Worm (Caenorhabditis elegans) whole organism, L4 larva: ENCODE results near the gene clec-83.
A peak's percentile ranks its signal among the peaks of the same experiment; 100 is the strongest.

Experiments
- F26F4.8 ChIP-seq: fragments of 200-800 bp; sonication (Bioruptor generic); conservative IDR thresholded peaks from 2 replicates; pipeline ENCODE4 v1.3.6; 2022; ENCODE audit warnings: missing genetic modification characterization, missing compliant biosample characterization
- F44E2.7 ChIP-seq: fragments of 200-800 bp; sonication (Bioruptor generic); IDR thresholded peaks from 2 replicates; pipeline ENCODE4 v2.1.2; 2022; ENCODE audit warnings: missing genetic modification characterization, missing compliant biosample characterization
- T26A8.4 ChIP-seq: fragments of 200-800 bp; sonication (Bioruptor generic); IDR thresholded peaks from 2 replicates; pipeline ENCODE4 v1.3.6; 2022; ENCODE audit warnings: missing genetic modification characterization, missing compliant biosample characterization
- Y105C5A.15 ChIP-seq: fragments of 200-800 bp; sonication (Bioruptor generic); IDR thresholded peaks from 2 replicates; pipeline ENCODE4 v1.3.6; 2022; ENCODE audit warnings: missing genetic modification characterization, missing compliant biosample characterization
- ZK337.2 ChIP-seq: fragments of 200-800 bp; sonication (Bioruptor generic); IDR thresholded peaks from 2 replicates; pipeline ENCODE4 v1.3.6; 2022; ENCODE audit warnings: missing genetic modification reagents, missing genetic modification characterization, missing compliant biosample characterization
- ZK546.5 ChIP-seq, 2 experiments: sonication (generic microtip); optimal IDR thresholded peaks; 2 replicates each; lab custom pipeline; 2017; ENCODE audit warnings: missing biosample characterization in 2 of 2, missing genetic modification characterization in 2 of 2
- aha-1 ChIP-seq: fragments of 150-350 bp; peaks from one replicate; lab custom pipeline; 2014; ENCODE audit warnings: missing biosample characterization, missing genetic modification characterization
- arid-1 ChIP-seq: fragments of 200-800 bp; sonication (Bioruptor generic); conservative IDR thresholded peaks from 2 replicates; pipeline ENCODE4 v1.3.6; 2022; ENCODE audit warnings: missing genetic modification reagents, missing genetic modification characterization, missing compliant biosample characterization
- ceh-28 ChIP-seq: fragments of 150-350 bp; optimal IDR thresholded peaks from 2 replicates; lab custom pipeline; 2014; ENCODE audit warnings: missing biosample characterization, missing genetic modification reagents, missing genetic modification characterization
- ces-1 ChIP-seq: fragments of 150-350 bp; sonication (generic microtip); optimal IDR thresholded peaks from 4 replicates; lab custom pipeline; 2014; ENCODE audit warnings: missing biosample characterization, missing genetic modification reagents, missing genetic modification characterization
- cey-2 ChIP-seq: sonication (generic microtip); optimal IDR thresholded peaks from 3 replicates; lab custom pipeline; 2017; ENCODE audit warnings: missing genetic modification characterization, mild to moderate bottlenecking, missing compliant biosample characterization, antibody characterized with exemption, borderline replicate concordance; ENCODE audit not compliant: insufficient read depth
- ctbp-1 ChIP-seq: fragments of 200-800 bp; sonication (Bioruptor generic); IDR thresholded peaks from 2 replicates; pipeline ENCODE4 v1.3.6; 2022; ENCODE audit warnings: missing genetic modification reagents, missing genetic modification characterization, missing compliant biosample characterization
- daf-12 ChIP-seq: fragments of 150-350 bp; optimal IDR thresholded peaks from 2 replicates; lab custom pipeline; 2014; ENCODE audit warnings: missing biosample characterization, missing genetic modification reagents, missing genetic modification characterization
- daf-16 ChIP-seq, 3 experiments: sonication (generic microtip); optimal IDR thresholded peaks; 2 replicates each; lab custom pipeline; 2016 to 2017; ENCODE audit warnings: missing genetic modification characterization in 3 of 3, missing genetic modification reagents in 3 of 3, mild to moderate bottlenecking in 2 of 3, missing compliant biosample characterization in 2 of 3, missing biosample characterization in 1 of 3, moderate library complexity in 1 of 3
- dmd-6 ChIP-seq: fragments of 200-800 bp; sonication (Bioruptor generic); IDR thresholded peaks from 2 replicates; pipeline ENCODE4 v1.3.6; 2022; ENCODE audit warnings: missing genetic modification reagents, missing genetic modification characterization, missing compliant biosample characterization
- dmd-9 ChIP-seq: fragments of 200-800 bp; sonication (Bioruptor generic); IDR thresholded peaks from 2 replicates; pipeline ENCODE4 v1.3.6; 2022; ENCODE audit warnings: missing genetic modification reagents, missing genetic modification characterization, missing compliant biosample characterization
- dpl-1 ChIP-seq: fragments of 150-350 bp; optimal IDR thresholded peaks from 2 replicates; lab custom pipeline; 2014; ENCODE audit warnings: missing biosample characterization, missing genetic modification reagents, missing genetic modification characterization
- dve-1 ChIP-seq: sonication (generic microtip); optimal IDR thresholded peaks from 2 replicates; lab custom pipeline; 2017; ENCODE audit warnings: antibody characterized with exemption, mild to moderate bottlenecking, missing genetic modification characterization, missing compliant biosample characterization; ENCODE audit not compliant: insufficient read depth
- egl-43 ChIP-seq: fragments of 200-800 bp; sonication (Bioruptor generic); IDR thresholded peaks from 2 replicates; pipeline ENCODE4 v1.3.6; 2022; ENCODE audit warnings: missing genetic modification reagents, missing genetic modification characterization, missing compliant biosample characterization
- gei-8 ChIP-seq: fragments of 200-800 bp; sonication (Bioruptor generic); optimal IDR thresholded peaks from 2 replicates; lab custom pipeline; 2018; ENCODE audit warnings: mild to moderate bottlenecking, missing genetic modification characterization, missing compliant biosample characterization
- hlh-11 ChIP-seq: fragments of 200-800 bp; sonication (Bioruptor generic); optimal IDR thresholded peaks from 2 replicates; lab custom pipeline; 2018; ENCODE audit warnings: mild to moderate bottlenecking, missing genetic modification characterization, missing compliant biosample characterization
- hlh-30 ChIP-seq: sonication (generic microtip); optimal IDR thresholded peaks from 2 replicates; lab custom pipeline; 2017; ENCODE audit warnings: antibody characterized with exemption, mild to moderate bottlenecking, missing genetic modification characterization, missing compliant biosample characterization; ENCODE audit not compliant: insufficient read depth
- hmg-1.1 ChIP-seq: fragments of 200-800 bp; sonication (Bioruptor generic); IDR thresholded peaks from 2 replicates; pipeline ENCODE4 v1.3.6; 2022; ENCODE audit warnings: missing genetic modification reagents, missing genetic modification characterization, missing compliant biosample characterization
- lim-7 ChIP-seq: fragments of 200-800 bp; sonication (Bioruptor generic); IDR thresholded peaks from 2 replicates; pipeline ENCODE4 v1.3.6; 2022; ENCODE audit warnings: missing genetic modification characterization, missing compliant biosample characterization
- lin-29 ChIP-seq: fragments of 200-800 bp; sonication (Bioruptor generic); IDR thresholded peaks from 2 replicates; pipeline ENCODE4 v1.3.6; 2022; ENCODE audit warnings: missing genetic modification reagents, missing genetic modification characterization, missing compliant biosample characterization
- lin-38 ChIP-seq: fragments of 200-800 bp; sonication (Bioruptor generic); IDR thresholded peaks from 2 replicates; pipeline ENCODE4 v1.3.6; 2022; ENCODE audit warnings: missing genetic modification reagents, missing genetic modification characterization, missing compliant biosample characterization
- lin-39 ChIP-seq: fragments of 150-350 bp; optimal IDR thresholded peaks from 2 replicates; lab custom pipeline; 2014; ENCODE audit warnings: missing biosample characterization, missing genetic modification reagents, missing genetic modification characterization
- lir-3 ChIP-seq: sonication (generic microtip); optimal IDR thresholded peaks from 2 replicates; lab custom pipeline; 2016; ENCODE audit warnings: mild to moderate bottlenecking, missing genetic modification characterization, missing compliant biosample characterization
- mdt-29 ChIP-seq: fragments of 200-800 bp; sonication (Bioruptor generic); IDR thresholded peaks from 2 replicates; pipeline ENCODE4 v1.3.6; 2022; ENCODE audit warnings: missing genetic modification reagents, missing genetic modification characterization, missing compliant biosample characterization
- mxl-3 ChIP-seq: fragments of 200-800 bp; sonication (Bioruptor generic); optimal IDR thresholded peaks from 2 replicates; lab custom pipeline; 2018; ENCODE audit warnings: mild to moderate bottlenecking, missing genetic modification characterization, missing compliant biosample characterization
- nhr-28 ChIP-seq: fragments of 150-350 bp; optimal IDR thresholded peaks from 2 replicates; lab custom pipeline; 2014; ENCODE audit warnings: missing biosample characterization, missing genetic modification characterization
- nhr-6 ChIP-seq: fragments of 150-350 bp; optimal IDR thresholded peaks from 2 replicates; lab custom pipeline; 2014; ENCODE audit warnings: missing biosample characterization, missing genetic modification characterization
- php-3 ChIP-seq: fragments of 200-800 bp; sonication (Bioruptor generic); IDR thresholded peaks from 2 replicates; pipeline ENCODE4 v1.3.6; 2022; ENCODE audit warnings: missing genetic modification reagents, missing genetic modification characterization, missing compliant biosample characterization
- pqm-1 ChIP-seq: sonication (generic microtip); optimal IDR thresholded peaks from 2 replicates; lab custom pipeline; 2017; ENCODE audit warnings: missing biosample characterization, missing genetic modification characterization
- rbr-2 ChIP-seq: sonication (generic microtip); optimal IDR thresholded peaks from 2 replicates; lab custom pipeline; 2016; ENCODE audit warnings: missing genotype, missing genetic modification characterization, missing compliant biosample characterization
- saeg-2 ChIP-seq: fragments of 200-800 bp; sonication (Bioruptor generic); IDR thresholded peaks from 2 replicates; pipeline ENCODE4 v1.3.6; 2022; ENCODE audit warnings: missing genetic modification reagents, missing genetic modification characterization, missing compliant biosample characterization
- sdz-12 ChIP-seq: fragments of 200-800 bp; sonication (Bioruptor generic); optimal IDR thresholded peaks from 2 replicates; lab custom pipeline; 2018; ENCODE audit warnings: mild to moderate bottlenecking, missing genetic modification characterization, missing compliant biosample characterization
- set-16 ChIP-seq: fragments of 200-800 bp; sonication (Bioruptor generic); IDR thresholded peaks from 2 replicates; pipeline ENCODE4 v1.3.6; 2022; ENCODE audit warnings: missing genetic modification reagents, missing genetic modification characterization, missing compliant biosample characterization
- snpc-1.2 ChIP-seq: fragments of 200-800 bp; sonication (Bioruptor generic); IDR thresholded peaks from 2 replicates; pipeline ENCODE4 v1.3.6; 2022; ENCODE audit warnings: missing genetic modification reagents, missing genetic modification characterization, missing compliant biosample characterization
- snpc-4 ChIP-seq: fragments of 150-350 bp; optimal IDR thresholded peaks from 2 replicates; lab custom pipeline; 2014; ENCODE audit warnings: missing biosample characterization, missing genetic modification characterization
- spr-1 ChIP-seq: sonication (generic microtip); optimal IDR thresholded peaks from 2 replicates; lab custom pipeline; 2016; ENCODE audit warnings: mild to moderate bottlenecking, missing genetic modification characterization, missing compliant biosample characterization
- unc-130 ChIP-seq: sonication (generic microtip); optimal IDR thresholded peaks from 2 replicates; lab custom pipeline; 2016; ENCODE audit warnings: missing genetic modification reagents, missing genetic modification characterization, missing compliant biosample characterization
- unc-62 ChIP-seq, 3 experiments: fragments of 150-350 bp in 1 of 3; sonication (generic microtip); optimal IDR thresholded peaks in 2 of 3; peaks in 1 of 3; 1 replicate in 1 of 3; 2 replicates in 2 of 3; lab custom pipeline; 2014 to 2017; ENCODE audit warnings: missing biosample characterization in 3 of 3, missing genetic modification characterization in 3 of 3, missing genetic modification reagents in 3 of 3, missing genotype in 1 of 3
- zfp-3 ChIP-seq: fragments of 200-800 bp; sonication (Bioruptor generic); conservative IDR thresholded peaks from 2 replicates; pipeline ENCODE4 v1.3.6; 2022; ENCODE audit warnings: missing genetic modification reagents, missing genetic modification characterization, missing compliant biosample characterization
- ztf-7 ChIP-seq: fragments of 150-350 bp; optimal IDR thresholded peaks from 2 replicates; lab custom pipeline; 2014; ENCODE audit warnings: missing biosample characterization, missing genetic modification characterization

The clec-83 gene

DNA sequence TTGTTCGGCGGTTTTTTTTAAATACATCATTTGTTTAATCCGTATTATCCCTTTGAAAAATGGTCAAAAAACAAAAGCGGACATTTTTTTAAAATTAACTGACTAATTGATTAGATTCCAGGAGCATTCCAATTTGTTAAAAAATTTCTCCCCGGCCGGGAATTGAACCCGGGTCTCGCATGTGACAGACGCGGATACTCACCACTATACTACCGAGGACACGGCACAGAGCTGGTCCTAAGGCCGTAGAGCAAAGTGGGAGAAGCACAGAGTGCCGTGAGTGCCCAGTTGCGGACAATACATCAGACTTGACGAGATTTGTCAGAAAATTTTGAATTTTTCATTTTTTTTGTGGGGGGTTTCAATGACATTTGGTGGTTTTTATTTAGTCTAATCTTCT is 40.3 kb downstream of the clec-83 start (continued):
- TF ChIP-seq hlh-30 (tag; lab: Kevin White, UChicago) (peak; percentile 81), dmd-9 (GFP tag; lab: Robert Waterston, UW) (0 out of 2 replicates have a peak, but pooled peaks have one; percentile 23), snpc-4 (tag; lab: Kevin White, UChicago) (no peak), mxl-3 (peak; percentile 17), ZK337.2 (GFP tag; lab: Robert Waterston, UW) (no peak), mdt-29 (GFP tag; lab: Robert Waterston, UW) (peak; percentile 66), gei-8 (GFP tag; lab: Kevin White, UChicago) (peak; percentile 44), sdz-12 (GFP tag; lab: Kevin White, UChicago) (no peak), lim-7 (GFP tag; lab: Robert Waterston, UW) (peak; percentile 78), spr-1 (tag; lab: Kevin White, UChicago) (peak; percentile 26), egl-43 (GFP tag; lab: Robert Waterston, UW) (peak; percentile 91), ZK546.5 (tag; optimal IDR thresholded peaks at IDR 0.05; lab: Kevin White, UChicago) (no peak), saeg-2 (GFP tag; lab: Robert Waterston, UW) (peak; percentile 61; the same call in 1 of the 2 replicates), dve-1 (peak; percentile 66), ceh-28 (tag; lab: Kevin White, UChicago) (no peak), ctbp-1 (0 out of 2 replicates have a peak, but pooled peaks have one; percentile 33), F44E2.7 (GFP tag; lab: Robert Waterston, UW) (peak; percentile 68; the same call in 1 of the 2 replicates), F26F4.8 (GFP tag; lab: Robert Waterston, UW) (peak; percentile 89), zfp-3 (GFP tag; lab: Robert Waterston, UW) (peak; percentile 72; the same call in 1 of the 2 replicates), unc-130 (no peak), hmg-1.1 (GFP tag; lab: Robert Waterston, UW) (peak; percentile 47; the same call in 1 of the 2 replicates), arid-1 (GFP tag; lab: Robert Waterston, UW) (peak; percentile 69)

DNA sequence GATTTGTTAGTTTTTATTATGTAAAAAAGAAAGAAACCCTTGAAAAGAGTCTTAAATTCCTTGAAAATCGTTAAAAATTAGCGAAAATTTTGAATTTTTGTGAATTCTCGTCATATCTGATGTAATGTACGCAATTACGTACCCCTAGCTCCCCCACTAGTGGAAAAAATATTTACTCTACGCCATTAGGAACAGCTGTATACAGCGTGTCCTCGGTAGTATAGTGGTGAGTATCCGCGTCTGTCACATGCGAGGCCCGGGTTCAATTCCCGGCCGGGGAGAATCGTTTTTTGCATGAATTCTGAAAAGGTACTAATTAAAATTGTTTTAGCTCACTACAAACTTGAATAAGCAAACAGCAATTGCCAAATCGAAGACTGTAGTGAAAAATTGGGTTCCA is 41.4 kb downstream of the clec-83 start:
- TF ChIP-seq dpl-1 (GFP tag; lab: Kevin White, UChicago) (no peak), lin-38 (GFP tag; lab: Robert Waterston, UW) (peak; percentile 36; the same call in 1 of the 2 replicates), lir-3 (tag; lab: Kevin White, UChicago) (no peak), aha-1 (tag; lab: Kevin White, UChicago) (peak; percentile 49), T26A8.4 (no peak), php-3 (no peak)

DNA sequence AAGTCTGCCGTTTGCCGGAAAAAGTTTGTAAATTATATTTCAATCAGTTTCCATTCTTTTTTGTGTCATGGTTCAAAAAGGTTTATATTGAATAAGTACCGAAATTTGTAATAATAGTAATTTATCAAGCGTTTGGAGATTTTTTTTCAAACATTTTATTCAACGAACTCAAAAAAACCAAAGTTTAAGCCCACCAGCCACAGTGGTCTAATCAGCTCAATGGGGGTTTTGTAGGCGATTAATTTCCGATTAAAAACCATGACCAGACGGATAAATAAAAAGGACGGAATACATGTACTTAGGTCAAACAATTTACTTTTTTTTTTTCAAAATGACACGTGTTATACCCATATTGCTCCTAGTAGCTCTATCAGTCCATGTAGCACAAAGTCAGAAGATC is 41.9 kb downstream of the clec-83 start, which contains the start of gene Y54G2A.10:
Y54G2A.10 (plus strand) TSS at position 301 of the 400 bp plus-strand sequence.
- TF ChIP-seq lin-39 (tag; lab: Kevin White, UChicago) (no peak), set-16 (GFP tag; lab: Robert Waterston, UW) (no peak), rbr-2 (tag; lab: Kevin White, UChicago) (no peak), cey-2 (tag; lab: Kevin White, UChicago) (no peak), ctbp-1 (no peak), ces-1 (no peak)

DNA sequence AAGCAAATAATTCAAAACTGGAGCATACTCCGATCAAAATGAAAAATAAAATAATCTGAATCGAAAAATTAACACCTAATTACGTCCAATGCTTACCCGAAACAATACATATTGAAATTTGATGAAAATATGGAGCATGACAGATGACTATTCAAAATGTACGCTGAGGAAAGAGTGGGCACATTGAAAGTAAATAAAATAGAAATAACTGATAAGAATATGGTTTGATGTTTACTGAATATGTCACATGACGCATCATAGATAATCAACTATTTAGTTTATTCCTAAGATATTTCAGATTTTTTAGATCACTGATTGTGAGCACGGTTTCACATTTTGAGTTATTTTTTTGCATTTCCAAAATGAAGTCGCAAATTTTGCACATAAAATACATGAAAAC is 42.9 kb downstream of the clec-83 start, which contains the start of gene Y54G2A.52:
Y54G2A.52 (minus strand) TSS at position 348 of the 400 bp plus-strand sequence.
- TF ChIP-seq Y105C5A.15 (GFP tag; lab: Robert Waterston, UW) (no peak), snpc-1.2 (GFP tag; lab: Robert Waterston, UW) (no peak), nhr-28 (tag; lab: Kevin White, UChicago) (peak; percentile 35), ztf-7 (tag; lab: Kevin White, UChicago) (peak; percentile 44), dve-1 (peak; percentile 87), daf-12 (tag; lab: Kevin White, UChicago) (no peak), nhr-6 (tag; lab: Kevin White, UChicago) (no peak), hlh-11 (tag; lab: Kevin White, UChicago) (peak; percentile 53), lim-7 (GFP tag; lab: Robert Waterston, UW) (no peak), lin-29 (GFP tag; lab: Robert Waterston, UW) (no peak), daf-16 (GFP tag; optimal IDR thresholded peaks at IDR 0.05; lab: Kevin White, UChicago) (peak in 1 of 2 experiments; percentile 57), daf-16 (tag; optimal IDR thresholded peaks at IDR 0.05; lab: Kevin White, UChicago) (peak; percentile 97), unc-62 (GFP tag; optimal IDR thresholded peaks at IDR 0.05 in 1 of 2; lab: Kevin White, UChicago) (peak in 1 of 2 experiments; percentile 38), unc-62 (tag; optimal IDR thresholded peaks at IDR 0.05; lab: Kevin White, UChicago) (no peak), dmd-6 (GFP tag; lab: Robert Waterston, UW) (peak; percentile 52; the same call in 1 of the 2 replicates), pqm-1 (tag; lab: Kevin White, UChicago) (peak; percentile 63), hlh-30 (tag; lab: Kevin White, UChicago) (peak; percentile 56), php-3 (peak; percentile 37; the same call in 1 of the 2 replicates)
